Fruit fly (Drosophila melanogaster) whole organism, embryonic: ENCODE data around the gene CG32568.

ENCODE experiments used
- Ada2b ChIP-seq: fragments of 200-800 bp; sonication (Bioruptor generic); IDR thresholded peaks from 2 replicates; pipeline ENCODE4 v1.3.6; 2022; ENCODE audit warnings: missing biosample characterization, missing genetic modification characterization
- Atf6 ChIP-seq: fragments of 200-800 bp; sonication (Bioruptor generic); IDR thresholded peaks from 2 replicates; pipeline ENCODE4 v1.3.6; 2022; ENCODE audit warnings: missing biosample characterization, missing genetic modification characterization
- CG10321 ChIP-seq: fragments of 200-800 bp; sonication (Bioruptor generic); IDR thresholded peaks from 2 replicates; pipeline ENCODE4 v1.3.6; 2022; ENCODE audit warnings: missing biosample characterization, missing genetic modification characterization
- CG10565 ChIP-seq: fragments of 200-800 bp; sonication (Bioruptor generic); optimal IDR thresholded peaks from 3 replicates; lab custom pipeline; 2016; ENCODE audit warnings: missing biosample characterization, mild to moderate bottlenecking, missing genetic modification characterization
- CG11247 ChIP-seq: fragments of 200-800 bp; sonication (Bioruptor generic); IDR thresholded peaks from 2 replicates; pipeline ENCODE4 v1.3.6; 2022; ENCODE audit warnings: missing biosample characterization, missing genetic modification characterization
- CG11696 ChIP-seq: fragments of 200-800 bp; sonication (Bioruptor generic); IDR thresholded peaks from 2 replicates; pipeline ENCODE4 v1.3.6; 2022; ENCODE audit warnings: missing biosample characterization, missing genetic modification characterization
- CG12236 ChIP-seq: fragments of 200-800 bp; sonication (Bioruptor generic); optimal IDR thresholded peaks from 2 replicates; lab custom pipeline; 2016; ENCODE audit warnings: missing biosample characterization, missing genetic modification characterization
- CG13775 ChIP-seq: fragments of 200-800 bp; sonication (Bioruptor generic); optimal IDR thresholded peaks from 3 replicates; lab custom pipeline; 2017; ENCODE audit warnings: missing biosample characterization, mild to moderate bottlenecking, missing genetic modification characterization
- CG15514 ChIP-seq: fragments of 200-800 bp; sonication (Bioruptor generic); optimal IDR thresholded peaks from 3 replicates; lab custom pipeline; 2017; ENCODE audit warnings: missing biosample characterization, missing genetic modification characterization, mild to moderate bottlenecking, moderate library complexity, missing genetic modification reagents
- CG16863 ChIP-seq: fragments of 200-800 bp; sonication (Bioruptor generic); optimal IDR thresholded peaks from 3 replicates; lab custom pipeline; 2016; ENCODE audit warnings: missing biosample characterization, missing genetic modification characterization
- CG17328 ChIP-seq: fragments of 200-800 bp; sonication (Bioruptor generic); IDR thresholded peaks from 2 replicates; pipeline ENCODE4 v1.3.6; 2022; ENCODE audit warnings: missing biosample characterization, missing genetic modification characterization
- CG17829 ChIP-seq: fragments of 200-800 bp; optimal IDR thresholded peaks from 2 replicates; lab custom pipeline; 2019; ENCODE audit warnings: missing biosample characterization, mild to moderate bottlenecking, missing genetic modification characterization, moderate library complexity
- CG2712 ChIP-seq: fragments of 200-800 bp; optimal IDR thresholded peaks from 3 replicates; lab custom pipeline; 2019; ENCODE audit warnings: missing biosample characterization, mild to moderate bottlenecking, missing genetic modification characterization, moderate library complexity
- CG34422 ChIP-seq: fragments of 200-800 bp; sonication (Bioruptor generic); IDR thresholded peaks from 3 replicates; pipeline ENCODE4 v1.3.6; 2022; ENCODE audit warnings: missing biosample characterization, missing genetic modification characterization
- CG43689 ChIP-seq: fragments of 200-800 bp; sonication (Bioruptor generic); IDR thresholded peaks from 2 replicates; pipeline ENCODE4 v1.3.6; 2022; ENCODE audit warnings: missing biosample characterization, missing genetic modification characterization
- CG4617 ChIP-seq: fragments of 200-800 bp; sonication (Bioruptor generic); optimal IDR thresholded peaks from 3 replicates; lab custom pipeline; 2016; ENCODE audit warnings: missing biosample characterization, missing genetic modification characterization, borderline replicate concordance
- CG6765 ChIP-seq: fragments of 200-800 bp; sonication (Bioruptor generic); optimal IDR thresholded peaks from 3 replicates; lab custom pipeline; 2017; ENCODE audit warnings: missing biosample characterization, mild to moderate bottlenecking, missing genetic modification characterization
- CG7372 ChIP-seq: fragments of 200-800 bp; sonication (Bioruptor generic); IDR thresholded peaks from 2 replicates; pipeline ENCODE4 v1.3.6; 2022; ENCODE audit warnings: missing biosample characterization, missing genetic modification characterization
- CG8388 ChIP-seq: fragments of 200-800 bp; sonication (Bioruptor generic); optimal IDR thresholded peaks from 2 replicates; lab custom pipeline; 2019; ENCODE audit warnings: missing biosample characterization, mild to moderate bottlenecking, missing genetic modification characterization, moderate library complexity
- CoRest ChIP-seq: fragments of 200-800 bp; sonication (Bioruptor generic); optimal IDR thresholded peaks from 3 replicates; lab custom pipeline; 2018; ENCODE audit warnings: missing biosample characterization, mild to moderate bottlenecking, missing genetic modification characterization, moderate library complexity
- Dip3 ChIP-seq: fragments of 200-800 bp; sonication (Bioruptor generic); optimal IDR thresholded peaks from 3 replicates; lab custom pipeline; 2016; ENCODE audit warnings: missing biosample characterization, missing genetic modification characterization
- Elba2 ChIP-seq: fragments of 200-800 bp; sonication (Bioruptor generic); optimal IDR thresholded peaks from 3 replicates; lab custom pipeline; 2016; ENCODE audit warnings: missing biosample characterization, missing genetic modification characterization
- Fer1 ChIP-seq: fragments of 200-800 bp; sonication (Bioruptor generic); optimal IDR thresholded peaks from 2 replicates; lab custom pipeline; 2017; ENCODE audit warnings: missing biosample characterization, mild to moderate bottlenecking, missing genetic modification characterization
- Gsc ChIP-seq: fragments of 200-800 bp; sonication (Bioruptor generic); IDR thresholded peaks from 2 replicates; pipeline ENCODE4 v1.3.6; 2022; ENCODE audit warnings: missing biosample characterization, missing genetic modification characterization
- Hand ChIP-seq: fragments of 200-800 bp; sonication (Bioruptor generic); optimal IDR thresholded peaks from 2 replicates; lab custom pipeline; 2017; ENCODE audit warnings: mild to moderate bottlenecking, missing biosample characterization, missing genetic modification reagents, missing genetic modification characterization
- Hr3 ChIP-seq: fragments of 200-800 bp; sonication (Bioruptor generic); optimal IDR thresholded peaks from 3 replicates; lab custom pipeline; 2016; ENCODE audit warnings: missing biosample characterization, missing genetic modification characterization
- Hr51 ChIP-seq, 2 experiments: fragments of 200-800 bp; sonication (Bioruptor generic); optimal IDR thresholded peaks; 2 replicates in 1 of 2; 3 replicates in 1 of 2; lab custom pipeline; 2016 to 2018; ENCODE audit warnings: missing biosample characterization in 2 of 2, missing genetic modification characterization in 2 of 2, mild to moderate bottlenecking in 1 of 2, moderate library complexity in 1 of 2
- Nf-YA ChIP-seq: fragments of 200-800 bp; sonication (Bioruptor generic); IDR thresholded peaks from 2 replicates; pipeline ENCODE4 v1.3.6; 2022; ENCODE audit warnings: missing biosample characterization, missing genetic modification characterization
- Sox102F ChIP-seq: fragments of 200-800 bp; sonication (Bioruptor generic); optimal IDR thresholded peaks from 2 replicates; lab custom pipeline; 2018; ENCODE audit warnings: missing biosample characterization, mild to moderate bottlenecking, missing genetic modification characterization, moderate library complexity
- Sry-δ ChIP-seq: fragments of 200-800 bp; sonication (Bioruptor generic); optimal IDR thresholded peaks from 2 replicates; lab custom pipeline; 2016; ENCODE audit warnings: missing biosample characterization, missing genetic modification characterization
- Ssrp ChIP-seq: fragments of 200-800 bp; sonication (Bioruptor generic); optimal IDR thresholded peaks from 2 replicates; lab custom pipeline; 2018; ENCODE audit warnings: missing biosample characterization, mild to moderate bottlenecking, missing genetic modification characterization, moderate library complexity
- Tbp ChIP-seq: fragments of >200 bp; optimal IDR thresholded peaks from 2 replicates; lab custom pipeline; 2018; ENCODE audit warnings: missing biosample characterization, missing genetic modification characterization
- abd-A ChIP-seq: fragments of 200-800 bp; sonication (Bioruptor generic); optimal IDR thresholded peaks from 3 replicates; lab custom pipeline; 2019; ENCODE audit warnings: missing biosample characterization, mild to moderate bottlenecking, missing genetic modification characterization, moderate library complexity
- ara ChIP-seq: fragments of 200-800 bp; sonication (Bioruptor generic); IDR thresholded peaks from 2 replicates; pipeline ENCODE4 v1.3.6; 2022; ENCODE audit warnings: missing biosample characterization, missing genetic modification characterization
- bigmax ChIP-seq: fragments of 200-800 bp; sonication (Bioruptor generic); optimal IDR thresholded peaks from 2 replicates; lab custom pipeline; 2018; ENCODE audit warnings: missing biosample characterization, mild to moderate bottlenecking, missing genetic modification characterization
- cad ChIP-seq: fragments of >200 bp; optimal IDR thresholded peaks from 2 replicates; lab custom pipeline; 2017; ENCODE audit warnings: missing biosample characterization, missing genetic modification characterization
- ci ChIP-seq: fragments of 200-800 bp; sonication (Bioruptor generic); IDR thresholded peaks from 3 replicates; pipeline ENCODE4 v1.3.6; 2022; ENCODE audit warnings: missing biosample characterization, missing genetic modification characterization
- dati ChIP-seq: fragments of 200-800 bp; sonication (Bioruptor generic); IDR thresholded peaks from 2 replicates; pipeline ENCODE4 v1.3.6; 2022; ENCODE audit warnings: missing biosample characterization, missing genetic modification characterization
- fd102C ChIP-seq: fragments of 200-800 bp; sonication (Bioruptor generic); optimal IDR thresholded peaks from 2 replicates; lab custom pipeline; 2018; ENCODE audit warnings: missing biosample characterization, mild to moderate bottlenecking, missing genetic modification characterization, moderate library complexity
- gro ChIP-seq: fragments of 200-800 bp; sonication (Bioruptor generic); optimal IDR thresholded peaks from 2 replicates; lab custom pipeline; 2016; ENCODE audit warnings: missing biosample characterization, missing genetic modification characterization
- her ChIP-seq: fragments of 200-800 bp; sonication (Bioruptor generic); optimal IDR thresholded peaks from 2 replicates; lab custom pipeline; 2016; ENCODE audit warnings: missing biosample characterization, missing genetic modification characterization
- hkb ChIP-seq, 2 experiments: fragments of 200-800 bp in 1 of 2; fragments of >200 bp in 1 of 2; sonication (Bioruptor generic) in 1 of 2; IDR thresholded peaks in 1 of 2; optimal IDR thresholded peaks in 1 of 2; 2 replicates each; pipeline versions ENCODE4 v1.3.6 to Lab custom; 2017 to 2022; ENCODE audit warnings: missing biosample characterization in 1 of 2, missing genetic modification characterization in 1 of 2
- inv ChIP-seq: fragments of 200-800 bp; sonication (Bioruptor generic); IDR thresholded peaks from 2 replicates; pipeline ENCODE4 v1.3.6; 2022; ENCODE audit warnings: missing biosample characterization, missing genetic modification characterization; ENCODE audit not compliant: partially characterized antibody
- mld ChIP-seq: fragments of 200-800 bp; sonication (Bioruptor generic); IDR thresholded peaks from 3 replicates; pipeline ENCODE4 v1.3.6; 2022; ENCODE audit warnings: missing biosample characterization, missing genetic modification characterization; ENCODE audit not compliant: partially characterized antibody
- nom ChIP-seq: fragments of 200-800 bp; sonication (Bioruptor generic); optimal IDR thresholded peaks from 2 replicates; lab custom pipeline; 2017; ENCODE audit warnings: missing biosample characterization, missing genetic modification characterization, mild to moderate bottlenecking, moderate library complexity, missing genetic modification reagents
- prd ChIP-seq, 3 experiments: fragments of >200 bp in 2 of 3; fragments of 200-800 bp in 1 of 3; sonication (Bioruptor generic) in 1 of 3; optimal IDR thresholded peaks in 2 of 3; IDR thresholded peaks in 1 of 3; 2 replicates in 2 of 3; 3 replicates in 1 of 3; pipeline versions ENCODE4 v1.3.6 to Lab custom; 2017 to 2022; ENCODE audit warnings: missing biosample characterization in 1 of 3, missing genetic modification characterization in 1 of 3
- ranshi ChIP-seq: fragments of 200-800 bp; sonication (Bioruptor generic); IDR thresholded peaks from 2 replicates; pipeline ENCODE4 v1.3.6; 2022; ENCODE audit warnings: missing biosample characterization, missing genetic modification characterization
- trh ChIP-seq: fragments of 200-800 bp; sonication (Bioruptor generic); optimal IDR thresholded peaks from 2 replicates; lab custom pipeline; 2016; ENCODE audit warnings: missing biosample characterization, missing genetic modification characterization

CG32568 gene

dm6 chrX:16768770-16769169, 28.1 kb downstream of the CG32568 start (continued):
- TF ChIP-seq CG2712 (tag; lab: Kevin White, UChicago) (peak; percentile 49), Tbp (GFP tag; lab: Kevin White, UChicago) (no peak), Fer1 (GFP tag; lab: Kevin White, UChicago) (peak; percentile 11), CG16863 (GFP tag; lab: Kevin White, UChicago) (no peak), abd-A (no peak), Nf-YA (GFP tag; lab: Robert Waterston, UW) (no peak), fd102C (no peak), nom (GFP tag; lab: Kevin White, UChicago) (no peak), CG43689 (GFP tag; lab: Robert Waterston, UW) (no peak), Hr3 (peak; percentile 39), gro (GFP tag; lab: Kevin White, UChicago) (no peak), CG8388 (peak; percentile 10), Ssrp (tag; lab: Kevin White, UChicago) (peak; percentile 18), Hr51 (GFP tag; optimal IDR thresholded peaks at IDR 0.05; lab: Kevin White, UChicago) (peak in 1 of 2 experiments; percentile 27), Ada2b (GFP tag; lab: Robert Waterston, UW) (no peak), CG11247 (no peak), CG13775 (no peak), Sry-δ (GFP tag; lab: Kevin White, UChicago) (no peak), cad (no peak), CG15514 (GFP tag; lab: Kevin White, UChicago) (no peak), Hand (no peak), mld (GFP tag; lab: Robert Waterston, UW) (no peak)

- TF ChIP-seq Dip3 (GFP tag; lab: Kevin White, UChicago) (no peak), CG7372 (GFP tag; lab: Robert Waterston, UW) (no peak), CG17328 (GFP tag; lab: Robert Waterston, UW) (peak; percentile 63), CoRest (tag; lab: Kevin White, UChicago) (no peak), CG34422 (peak; percentile 57; the same call in 2 of the 3 replicates), CG12236 (GFP tag; lab: Kevin White, UChicago) (no peak), ci (GFP tag; lab: Robert Waterston, UW) (peak; percentile 80), hkb (optimal IDR thresholded peaks at IDR 0.05; lab: Kevin White, UChicago) (no peak), hkb (GFP tag; IDR thresholded peaks at IDR 0.05; lab: Robert Waterston, UW) (peak; percentile 75), CG11696 (peak; percentile 66; the same call in 1 of the 2 replicates), dati (GFP tag; lab: Robert Waterston, UW) (peak; percentile 62; the same call in 1 of the 2 replicates), bigmax (no peak), CG10565 (GFP tag; lab: Kevin White, UChicago) (no peak), her (GFP tag; lab: Kevin White, UChicago) (no peak), Atf6 (GFP tag; lab: Robert Waterston, UW) (no peak), Elba2 (GFP tag; lab: Kevin White, UChicago) (no peak), CG11247 (peak; percentile 49; the same call in 1 of the 2 replicates), ranshi (peak; percentile 58; the same call in 1 of the 2 replicates), CG6765 (GFP tag; lab: Kevin White, UChicago) (no peak), CG10321 (GFP tag; lab: Robert Waterston, UW) (no peak), CG4617 (no peak), inv (GFP tag; lab: Robert Waterston, UW) (no peak), ara (GFP tag; lab: Robert Waterston, UW) (peak; percentile 85), CG17829 (peak; percentile 56), trh (GFP tag; lab: Kevin White, UChicago) (no peak), Sox102F (GFP tag; lab: Kevin White, UChicago) (peak; percentile 22), Gsc (GFP tag; lab: Robert Waterston, UW) (no peak), prd (optimal IDR thresholded peaks at IDR 0.05; lab: Kevin White, UChicago) (no peak), prd (GFP tag; IDR thresholded peaks at IDR 0.05; lab: Robert Waterston, UW) (peak; percentile 87)
Measured at dm6 chrX:16772882-16773827, 32.4 kb downstream of the CG32568 start.
